Fruit fly (Drosophila melanogaster) whole organism, embryonic: ENCODE measurements around the gene Atf3.

Experiments
- Antp ChIP-seq: fragments of 200-800 bp; sonication (Bioruptor generic); optimal IDR thresholded peaks from 3 replicates; lab custom pipeline; 2016; ENCODE audit warnings: missing biosample characterization, missing genetic modification characterization
- Bdp1 ChIP-seq: fragments of 200-800 bp; sonication (Bioruptor generic); optimal IDR thresholded peaks from 3 replicates; lab custom pipeline; 2016; ENCODE audit warnings: missing biosample characterization, missing genetic modification characterization
- CG13296 ChIP-seq: fragments of 200-800 bp; sonication (Bioruptor generic); optimal IDR thresholded peaks from 3 replicates; lab custom pipeline; 2018; ENCODE audit warnings: missing biosample characterization, mild to moderate bottlenecking, missing genetic modification characterization
- CG13894 ChIP-seq: fragments of 200-800 bp; sonication (Bioruptor generic); optimal IDR thresholded peaks from 3 replicates; lab custom pipeline; 2018; ENCODE audit warnings: missing biosample characterization, mild to moderate bottlenecking, missing genetic modification characterization, moderate library complexity
- CG14014 ChIP-seq: fragments of 200-800 bp; sonication (Bioruptor generic); IDR thresholded peaks from 2 replicates; pipeline ENCODE4 v1.3.6; 2022; ENCODE audit warnings: missing biosample characterization, missing genetic modification characterization
- CG16813 ChIP-seq: fragments of 200-800 bp; sonication (Bioruptor generic); IDR thresholded peaks from 3 replicates; pipeline ENCODE4 v1.3.6; 2022; ENCODE audit warnings: missing biosample characterization, missing genetic modification characterization; ENCODE audit not compliant: partially characterized antibody
- CG16863 ChIP-seq: fragments of 200-800 bp; sonication (Bioruptor generic); optimal IDR thresholded peaks from 3 replicates; lab custom pipeline; 2016; ENCODE audit warnings: missing biosample characterization, missing genetic modification characterization
- CG17612 ChIP-seq: fragments of 200-800 bp; sonication (Bioruptor generic); IDR thresholded peaks from 2 replicates; pipeline ENCODE4 v1.3.6; 2022; ENCODE audit warnings: missing biosample characterization, missing genetic modification characterization
- CG2199 ChIP-seq: fragments of 200-800 bp; sonication (Bioruptor generic); IDR thresholded peaks from 3 replicates; pipeline ENCODE4 v1.3.6; 2022; ENCODE audit warnings: missing biosample characterization, missing genetic modification characterization
- CG30403 ChIP-seq: fragments of 200-800 bp; sonication (Bioruptor generic); optimal IDR thresholded peaks from 3 replicates; lab custom pipeline; 2016; ENCODE audit warnings: missing biosample characterization, missing genetic modification characterization
- CG31224 ChIP-seq: fragments of 200-800 bp; sonication (Bioruptor generic); IDR thresholded peaks from 2 replicates; pipeline ENCODE4 v1.3.6; 2022; ENCODE audit warnings: missing biosample characterization, missing genetic modification characterization
- CG32532 ChIP-seq: fragments of 200-800 bp; sonication (Bioruptor generic); IDR thresholded peaks from 2 replicates; pipeline ENCODE4 v1.3.6; 2022; ENCODE audit warnings: missing biosample characterization, missing genetic modification characterization
- CG32767 ChIP-seq: fragments of 200-800 bp; sonication (Bioruptor generic); IDR thresholded peaks from 2 replicates; pipeline ENCODE4 v1.3.6; 2022; ENCODE audit warnings: missing biosample characterization, missing genetic modification characterization
- CG3281 ChIP-seq: fragments of 200-800 bp; sonication (Bioruptor generic); optimal IDR thresholded peaks from 3 replicates; lab custom pipeline; 2017; ENCODE audit warnings: missing biosample characterization, mild to moderate bottlenecking, missing genetic modification characterization
- CG34422 ChIP-seq: fragments of 200-800 bp; sonication (Bioruptor generic); IDR thresholded peaks from 3 replicates; pipeline ENCODE4 v1.3.6; 2022; ENCODE audit warnings: missing biosample characterization, missing genetic modification characterization
- CG42726 ChIP-seq: fragments of 200-800 bp; sonication (Bioruptor generic); IDR thresholded peaks from 2 replicates; pipeline ENCODE4 v1.3.6; 2022; ENCODE audit warnings: missing biosample characterization, missing genetic modification characterization; ENCODE audit not compliant: partially characterized antibody
- CG4617 ChIP-seq: fragments of 200-800 bp; sonication (Bioruptor generic); optimal IDR thresholded peaks from 3 replicates; lab custom pipeline; 2016; ENCODE audit warnings: missing biosample characterization, missing genetic modification characterization, borderline replicate concordance
- CG6254 ChIP-seq: fragments of 200-800 bp; sonication (Bioruptor generic); optimal IDR thresholded peaks from 3 replicates; lab custom pipeline; 2017; ENCODE audit warnings: mild to moderate bottlenecking, missing biosample characterization, missing genetic modification reagents, missing genetic modification characterization
- CG7556 ChIP-seq: fragments of 200-800 bp; sonication (Bioruptor generic); optimal IDR thresholded peaks from 2 replicates; lab custom pipeline; 2017; ENCODE audit warnings: missing biosample characterization, mild to moderate bottlenecking, missing genetic modification characterization
- CHES-1-like ChIP-seq: fragments of 200-800 bp; sonication (Bioruptor generic); optimal IDR thresholded peaks from 2 replicates; lab custom pipeline; 2016; ENCODE audit warnings: missing biosample characterization, missing genetic modification characterization
- D19B ChIP-seq: fragments of 200-800 bp; sonication (Bioruptor generic); optimal IDR thresholded peaks from 2 replicates; lab custom pipeline; 2017; ENCODE audit warnings: missing biosample characterization, mild to moderate bottlenecking, missing genetic modification characterization
- Elba2 ChIP-seq: fragments of 200-800 bp; sonication (Bioruptor generic); optimal IDR thresholded peaks from 3 replicates; lab custom pipeline; 2016; ENCODE audit warnings: missing biosample characterization, missing genetic modification characterization
- GATAe ChIP-seq: fragments of 200-800 bp; sonication (Bioruptor generic); conservative IDR thresholded peaks from 2 replicates; pipeline ENCODE4 v1.3.6; 2022; ENCODE audit warnings: missing biosample characterization, missing genetic modification characterization
- Hey ChIP-seq: fragments of 200-800 bp; sonication (Bioruptor generic); optimal IDR thresholded peaks from 3 replicates; lab custom pipeline; 2018; ENCODE audit warnings: missing biosample characterization, mild to moderate bottlenecking, missing genetic modification characterization
- Nf-YC ChIP-seq: fragments of 200-800 bp; optimal IDR thresholded peaks from 3 replicates; lab custom pipeline; 2019; ENCODE audit warnings: missing biosample characterization, mild to moderate bottlenecking, missing genetic modification characterization, moderate library complexity
- Oli ChIP-seq: fragments of 200-800 bp; sonication (Bioruptor generic); optimal IDR thresholded peaks from 2 replicates; lab custom pipeline; 2018; ENCODE audit warnings: missing biosample characterization, mild to moderate bottlenecking, missing genetic modification characterization, moderate library complexity
- PHDP ChIP-seq: fragments of 200-800 bp; sonication (Bioruptor generic); optimal IDR thresholded peaks from 3 replicates; lab custom pipeline; 2018; ENCODE audit warnings: missing biosample characterization, mild to moderate bottlenecking, missing genetic modification characterization, moderate library complexity
- Sox102F ChIP-seq: fragments of 200-800 bp; sonication (Bioruptor generic); optimal IDR thresholded peaks from 2 replicates; lab custom pipeline; 2018; ENCODE audit warnings: missing biosample characterization, mild to moderate bottlenecking, missing genetic modification characterization, moderate library complexity
- chif ChIP-seq, 2 experiments: fragments of 200-800 bp; sonication (Bioruptor generic); optimal IDR thresholded peaks; 3 replicates each; lab custom pipeline; 2016; ENCODE audit warnings: missing biosample characterization in 2 of 2, missing genetic modification characterization in 2 of 2
- chinmo ChIP-seq: fragments of 200-800 bp; sonication (Bioruptor generic); IDR thresholded peaks from 4 replicates; pipeline ENCODE4 v1.3.6; 2022; ENCODE audit warnings: missing biosample characterization, missing genetic modification characterization; ENCODE audit not compliant: partially characterized antibody
- ci ChIP-seq: fragments of 200-800 bp; sonication (Bioruptor generic); IDR thresholded peaks from 3 replicates; pipeline ENCODE4 v1.3.6; 2022; ENCODE audit warnings: missing biosample characterization, missing genetic modification characterization
- dimm ChIP-seq: fragments of 200-800 bp; sonication (Bioruptor generic); IDR thresholded peaks from 2 replicates; pipeline ENCODE4 v1.3.6; 2022; ENCODE audit warnings: missing biosample characterization, missing genetic modification characterization
- dm ChIP-seq: fragments of 200-800 bp; sonication (Bioruptor generic); optimal IDR thresholded peaks from 3 replicates; lab custom pipeline; 2016; ENCODE audit warnings: missing biosample characterization, missing genetic modification characterization
- ems ChIP-seq: fragments of 200-800 bp; sonication (Bioruptor generic); optimal IDR thresholded peaks from 3 replicates; lab custom pipeline; 2016; ENCODE audit warnings: missing biosample characterization, missing genetic modification characterization
- ewg ChIP-seq: fragments of 200-800 bp; sonication (Bioruptor generic); optimal IDR thresholded peaks from 3 replicates; lab custom pipeline; 2017; ENCODE audit warnings: mild to moderate bottlenecking, missing biosample characterization, missing genetic modification reagents, missing genetic modification characterization
- eyg ChIP-seq: fragments of 200-800 bp; sonication (Bioruptor generic); optimal IDR thresholded peaks from 3 replicates; lab custom pipeline; 2016; ENCODE audit warnings: missing biosample characterization, missing genetic modification characterization
- gcm ChIP-seq: fragments of 200-800 bp; sonication (Bioruptor generic); optimal IDR thresholded peaks from 2 replicates; lab custom pipeline; 2019; ENCODE audit warnings: missing biosample characterization, mild to moderate bottlenecking, missing genetic modification characterization, moderate library complexity
- gcm2 ChIP-seq: fragments of 200-800 bp; sonication (Bioruptor generic); optimal IDR thresholded peaks from 2 replicates; lab custom pipeline; 2016; ENCODE audit warnings: missing biosample characterization, missing genetic modification characterization
- ham ChIP-seq: fragments of 200-800 bp; sonication (Bioruptor generic); IDR thresholded peaks from 2 replicates; pipeline ENCODE4 v1.3.6; 2022; ENCODE audit warnings: missing biosample characterization, missing genetic modification characterization
- hb ChIP-seq: fragments of 200-800 bp; sonication (Bioruptor generic); IDR thresholded peaks from 3 replicates; pipeline ENCODE4 v1.3.6; 2022; ENCODE audit warnings: missing biosample characterization, missing genetic modification characterization; ENCODE audit not compliant: partially characterized antibody
- ind ChIP-seq: fragments of 200-800 bp; sonication (Bioruptor generic); optimal IDR thresholded peaks from 3 replicates; lab custom pipeline; 2016; ENCODE audit warnings: missing biosample characterization, missing genetic modification characterization
- lab ChIP-seq: fragments of 200-800 bp; sonication (Bioruptor generic); optimal IDR thresholded peaks from 3 replicates; lab custom pipeline; 2017; ENCODE audit warnings: missing biosample characterization, missing genetic modification characterization, mild to moderate bottlenecking, moderate library complexity, missing genetic modification reagents
- seq ChIP-seq: fragments of 200-800 bp; sonication (Bioruptor generic); IDR thresholded peaks from 2 replicates; pipeline ENCODE4 v1.3.6; 2022; ENCODE audit warnings: missing biosample characterization, missing genetic modification characterization
- slbo ChIP-seq: fragments of 200-800 bp; sonication (Bioruptor generic); IDR thresholded peaks from 2 replicates; pipeline ENCODE4 v1.3.6; 2022; ENCODE audit warnings: missing biosample characterization, missing genetic modification characterization
- sob ChIP-seq: fragments of 200-800 bp; sonication (Bioruptor generic); IDR thresholded peaks from 2 replicates; pipeline ENCODE4 v1.3.6; 2022; ENCODE audit warnings: missing biosample characterization, missing genetic modification characterization
- vvl ChIP-seq: fragments of 200-800 bp; sonication (Bioruptor generic); IDR thresholded peaks from 2 replicates; pipeline ENCODE4 v1.3.6; 2022; ENCODE audit warnings: missing biosample characterization, missing genetic modification characterization
- wdn ChIP-seq: fragments of 200-800 bp; sonication (Bioruptor generic); IDR thresholded peaks from 2 replicates; pipeline ENCODE4 v1.3.6; 2022; ENCODE audit warnings: missing biosample characterization, missing genetic modification characterization
- yki ChIP-seq: fragments of >200 bp; optimal IDR thresholded peaks from 3 replicates; lab custom pipeline; 2018
- zen2 ChIP-seq: fragments of 200-800 bp; sonication (Bioruptor generic); IDR thresholded peaks from 3 replicates; pipeline ENCODE4 v1.3.6; 2022; ENCODE audit warnings: missing biosample characterization, missing genetic modification characterization; ENCODE audit not compliant: partially characterized antibody

Gene Atf3

DNA sequence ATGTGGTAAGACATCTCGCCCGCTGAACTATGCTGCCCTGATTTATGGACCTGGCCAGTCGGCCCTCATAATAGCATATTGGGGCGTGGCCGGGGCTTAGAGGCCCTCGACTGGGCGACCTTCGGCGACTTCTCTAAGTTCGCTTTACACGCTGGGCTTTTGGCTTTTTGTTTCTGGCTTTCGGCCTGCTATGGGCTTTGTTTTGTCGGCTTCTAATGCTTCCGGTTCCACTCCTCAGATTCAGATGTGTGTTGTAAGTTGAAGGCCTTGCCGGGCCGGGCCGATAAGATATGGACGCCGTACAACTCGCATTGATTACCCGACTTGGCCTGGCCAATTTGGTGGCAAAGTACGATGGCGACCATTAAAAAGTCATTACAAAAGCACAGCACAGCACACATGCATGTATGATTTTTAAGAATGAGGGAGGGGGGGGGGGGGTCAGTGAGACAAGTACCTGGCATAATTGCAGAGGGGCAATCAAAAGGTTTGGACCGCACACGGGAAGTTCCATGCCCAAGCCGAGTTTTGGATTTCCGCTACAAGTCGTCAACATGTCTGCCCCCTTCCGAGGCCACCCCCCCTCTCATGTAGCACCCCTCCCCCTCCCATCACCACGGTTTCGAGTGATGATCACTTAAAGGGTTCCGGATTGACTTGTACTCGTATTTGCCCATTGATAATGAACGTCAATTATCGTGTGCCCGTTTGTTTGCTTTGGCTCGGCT, 12.4 kb downstream of the Atf3 start (continued):
- TF ChIP-seq ems, result no peak
- no peak for TF ChIP-seq gcm2 (GFP tag; lab: Kevin White, UChicago)
- TF ChIP-seq dm (GFP tag; lab: Kevin White, UChicago), result no peak
- no peak for TF ChIP-seq zen2 (GFP tag; lab: Robert Waterston, UW)
- TF ChIP-seq ci (GFP tag; lab: Robert Waterston, UW), result no peak
- no peak for TF ChIP-seq ham (GFP tag; lab: Robert Waterston, UW)
- no peak for TF ChIP-seq GATAe
- TF ChIP-seq Bdp1 (GFP tag; lab: Kevin White, UChicago), result no peak
- peak; percentile 28 for TF ChIP-seq lab (GFP tag; lab: Kevin White, UChicago)

DNA sequence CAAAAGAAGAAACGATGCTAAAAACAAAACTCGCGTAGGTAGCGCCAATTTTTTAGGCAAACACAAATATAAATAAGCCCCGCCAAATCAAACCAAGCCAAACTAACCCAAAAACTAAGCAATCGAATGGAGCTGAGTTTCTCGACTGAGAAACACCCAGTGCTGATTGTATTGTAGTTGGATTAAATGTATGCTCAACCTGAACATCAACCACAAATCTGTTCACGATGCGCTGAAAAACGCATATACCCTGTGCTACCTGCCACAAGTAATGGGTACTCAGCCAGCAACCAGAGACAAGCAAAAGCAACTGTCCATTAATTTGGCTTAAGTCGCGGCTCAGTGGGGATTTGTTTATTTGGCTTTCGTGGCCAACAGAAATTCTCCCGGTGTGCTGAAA, 14.8 kb downstream of the Atf3 start:
- TF ChIP-seq CG3281 (GFP tag; lab: Kevin White, UChicago) (peak; percentile 15), chinmo (no peak), CHES-1-like (GFP tag; lab: Kevin White, UChicago) (no peak), CG42726 (GFP tag; lab: Robert Waterston, UW) (no peak), ewg (GFP tag; lab: Kevin White, UChicago) (no peak), CG32532 (peak; percentile 41; the same call in 1 of the 2 replicates), PHDP (tag; lab: Kevin White, UChicago) (peak; percentile 5), Antp (GFP tag; lab: Kevin White, UChicago) (peak; percentile 8), CG6254 (GFP tag; lab: Kevin White, UChicago) (no peak), slbo (GFP tag; lab: Robert Waterston, UW) (peak; percentile 47; the same call in 1 of the 2 replicates), CG32767 (GFP tag; lab: Robert Waterston, UW) (no peak), CG34422 (GFP tag; lab: Robert Waterston, UW) (no peak), eyg (GFP tag; lab: Kevin White, UChicago) (no peak), CG31224 (no peak), CG16813 (no peak), chif (GFP tag; optimal IDR thresholded peaks at IDR 0.05; lab: Kevin White, UChicago) (no peak), vvl (0 out of 2 replicates have a peak, but pooled peaks have one; percentile 22), wdn (GFP tag; lab: Robert Waterston, UW) (no peak), CG14014 (GFP tag; lab: Robert Waterston, UW) (0 out of 2 replicates have a peak, but pooled peaks have one; percentile 46), dimm (no peak), gcm (GFP tag; lab: Kevin White, UChicago) (no peak), Oli (peak; percentile 8), CG30403 (GFP tag; lab: Kevin White, UChicago) (peak; percentile 13), D19B (GFP tag; lab: Kevin White, UChicago) (peak; percentile 90), ind (GFP tag; lab: Kevin White, UChicago) (peak; percentile 40), Elba2 (GFP tag; lab: Kevin White, UChicago) (no peak), CG13894 (tag; lab: Kevin White, UChicago) (peak; percentile 53), CG2199 (no peak), seq (GFP tag; lab: Robert Waterston, UW) (no peak), CG4617 (GFP tag; lab: Kevin White, UChicago) (no peak), hb (GFP tag; lab: Robert Waterston, UW) (no peak), yki (no peak), Nf-YC (tag; lab: Kevin White, UChicago) (peak; percentile 14), Hey (no peak), CG16863 (GFP tag; lab: Kevin White, UChicago) (no peak), sob (GFP tag; lab: Robert Waterston, UW) (peak; percentile 14; the same call in 1 of the 2 replicates), CG17612 (GFP tag; lab: Robert Waterston, UW) (no peak), CG13296 (GFP tag; lab: Kevin White, UChicago) (peak; percentile 42), Sox102F (GFP tag; lab: Kevin White, UChicago) (peak; percentile 2), CG7556 (no peak)
